Worm (Caenorhabditis elegans) whole organism, L2 larva: ENCODE results near the gene ZC449.8.

Experiments
- aly-2 ChIP-seq: fragments of 150-350 bp; optimal IDR thresholded peaks from 2 replicates; lab custom pipeline; 2014; ENCODE audit warnings: missing biosample characterization, missing genetic modification characterization
- ceh-16 ChIP-seq: fragments of 150-350 bp; optimal IDR thresholded peaks from 2 replicates; lab custom pipeline; 2014; ENCODE audit warnings: missing biosample characterization, missing genetic modification characterization
- ceh-82 ChIP-seq: fragments of 150-350 bp; optimal IDR thresholded peaks from 2 replicates; lab custom pipeline; 2014; ENCODE audit warnings: missing biosample characterization, missing genetic modification characterization
- fos-1 ChIP-seq: fragments of 150-350 bp; optimal IDR thresholded peaks from 2 replicates; lab custom pipeline; 2014; ENCODE audit warnings: missing biosample characterization, missing genetic modification characterization
- gmeb-1 ChIP-seq: fragments of 150-350 bp; optimal IDR thresholded peaks from 2 replicates; lab custom pipeline; 2014; ENCODE audit warnings: missing biosample characterization, missing genetic modification characterization
- lin-13 ChIP-seq: fragments of 150-350 bp; optimal IDR thresholded peaks from 2 replicates; lab custom pipeline; 2014; ENCODE audit warnings: missing biosample characterization, missing genetic modification reagents, missing genetic modification characterization
- mdl-1 ChIP-seq, 2 experiments: fragments of 150-350 bp in 1 of 2; sonication (generic microtip) in 1 of 2; optimal IDR thresholded peaks; 2 replicates each; lab custom pipeline; 2017; ENCODE audit warnings: missing biosample characterization in 2 of 2, missing genetic modification characterization in 2 of 2
- nhr-12 ChIP-seq: fragments of 150-350 bp; optimal IDR thresholded peaks from 2 replicates; lab custom pipeline; 2014; ENCODE audit warnings: missing biosample characterization, missing genetic modification characterization
- nhr-237 ChIP-seq: fragments of 150-350 bp; optimal IDR thresholded peaks from 2 replicates; lab custom pipeline; 2014; ENCODE audit warnings: missing biosample characterization, missing genetic modification characterization
- peb-1 ChIP-seq: fragments of 150-350 bp; optimal IDR thresholded peaks from 2 replicates; lab custom pipeline; 2014; ENCODE audit warnings: missing biosample characterization, missing genetic modification characterization
- snpc-4 ChIP-seq: fragments of 150-350 bp; optimal IDR thresholded peaks from 2 replicates; lab custom pipeline; 2014; ENCODE audit warnings: missing biosample characterization, missing genetic modification characterization
- unc-39 ChIP-seq: fragments of 150-350 bp; optimal IDR thresholded peaks from 2 replicates; lab custom pipeline; 2014; ENCODE audit warnings: missing biosample characterization, missing genetic modification characterization
- unc-62 ChIP-seq: fragments of 150-350 bp; optimal IDR thresholded peaks from 2 replicates; lab custom pipeline; 2014; ENCODE audit warnings: missing biosample characterization, missing genetic modification reagents, missing genetic modification characterization
- zag-1 ChIP-seq: fragments of 150-350 bp; optimal IDR thresholded peaks from 2 replicates; lab custom pipeline; 2014; ENCODE audit warnings: missing biosample characterization, missing genetic modification characterization

ce11 chrX:4976530-4976929 lies 39.3 kb upstream of the ZC449.8 start, which contains the start of gene lfi-1:
- TF ChIP-seq mdl-1 (tag; optimal IDR thresholded peaks at IDR 0.05; lab: Kevin White, UChicago) (no peak), nhr-237 (no peak), unc-62 (GFP tag; lab: Kevin White, UChicago) (no peak), ceh-82 (no peak), ceh-16 (no peak), gmeb-1 (tag; lab: Kevin White, UChicago) (no peak), aly-2 (tag; lab: Kevin White, UChicago) (no peak), nhr-12 (tag; lab: Kevin White, UChicago) (no peak), snpc-4 (tag; lab: Kevin White, UChicago) (no peak), fos-1 (no peak), zag-1 (tag; lab: Kevin White, UChicago) (no peak), lin-13 (GFP tag; lab: Kevin White, UChicago) (no peak), unc-39 (tag; lab: Kevin White, UChicago) (no peak), peb-1 (tag; lab: Kevin White, UChicago) (no peak)
